Worm (Caenorhabditis elegans): ENCODE data around the gene sdn-1.

DNA sequence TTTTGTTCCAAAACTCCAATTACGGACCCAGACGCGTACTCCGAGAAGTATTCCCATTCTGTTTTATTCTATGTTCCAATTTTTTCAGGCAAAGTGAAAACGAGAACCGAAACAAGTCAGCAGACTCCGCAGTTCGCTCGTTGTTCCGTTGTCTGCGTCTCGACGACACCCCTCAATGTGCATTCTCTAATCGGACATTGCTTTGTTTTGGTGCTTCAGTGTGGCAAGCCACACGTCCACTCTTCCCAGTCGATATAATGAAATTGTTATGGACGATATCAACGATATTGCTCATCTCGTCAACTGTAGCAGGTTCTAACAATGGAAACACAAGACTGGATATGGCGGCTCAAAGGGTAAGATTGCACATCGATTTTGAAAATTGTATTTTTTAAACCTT, 16.3 kb downstream of the sdn-1 start, which contains the start of gene nhx-5:
- no peak for TF ChIP-seq F13C5.2 (tag; optimal IDR thresholded peaks at IDR 0.05)
- no peak for TF ChIP-seq ama-1 (optimal IDR thresholded peaks at IDR 0.05)
- TF ChIP-seq ceh-36 (tag; optimal IDR thresholded peaks at IDR 0.05), result no peak
- TF ChIP-seq hmbx-1 (tag; optimal IDR thresholded peaks at IDR 0.05), result no peak
- no peak for TF ChIP-seq flt-1 (GFP tag; IDR thresholded peaks at IDR 0.05)
- no peak for TF ChIP-seq B0310.2 (tag; optimal IDR thresholded peaks at IDR 0.05)
